Worm (Caenorhabditis elegans): ENCODE measurements around the gene hmit-1.3.

DNA sequence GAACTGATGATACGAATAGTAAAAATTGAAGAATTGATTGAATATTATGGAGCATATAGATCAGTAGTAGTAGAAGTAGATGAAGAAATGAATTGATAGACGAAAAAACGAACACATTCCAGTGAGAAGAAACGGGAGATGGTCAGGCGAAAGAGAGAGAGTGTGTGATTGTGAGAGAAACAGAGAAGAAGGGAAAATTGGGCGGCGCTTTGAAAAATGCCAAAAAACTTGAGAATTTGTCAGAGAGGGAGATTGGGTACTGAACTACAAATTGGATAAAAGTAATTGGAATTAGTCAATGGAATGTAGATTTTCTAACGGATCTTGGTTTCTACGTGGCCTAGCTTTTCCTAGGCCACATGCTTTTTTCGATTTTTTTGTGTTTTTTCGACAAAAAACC lies 31.2 kb downstream of the hmit-1.3 start, which contains the start of gene C34C12.7:
- TF ChIP-seq him-1 (tag; optimal IDR thresholded peaks at IDR 0.05) (no peak), dao-5 (tag; optimal IDR thresholded peaks at IDR 0.05) (no peak), W03F9.2 (tag; optimal IDR thresholded peaks at IDR 0.05) (no peak)

Data from whole organism, L4/young adult.